Worm (Caenorhabditis elegans): Measurements from ENCODE around the gene W02A2.9.

The W02A2.9 gene

ce11 chrIV:13395255-13395654 lies 47.8 kb downstream of the W02A2.9 start (continued):
- no peak for TF ChIP-seq attf-3 (GFP tag; conservative IDR thresholded peaks at IDR 0.05)
- TF ChIP-seq cebp-2 (GFP tag; IDR thresholded peaks at IDR 0.05), result 0 out of 2 replicates have a peak, but pooled peaks have one; percentile 6
- TF ChIP-seq lin-26 (GFP tag; IDR thresholded peaks at IDR 0.05), result 0 out of 2 replicates have a peak, but pooled peaks have one; percentile 43
- TF ChIP-seq aptf-3 (GFP tag; IDR thresholded peaks at IDR 0.05), result no peak
- peak; percentile 58 for TF ChIP-seq egl-44 (GFP tag; IDR thresholded peaks at IDR 0.05)
- TF ChIP-seq lin-35 (GFP tag; optimal IDR thresholded peaks at IDR 0.05), result peak in 1 of 3 experiments; percentile 37
- peak; percentile 44; the same call in 1 of the 2 replicates for TF ChIP-seq lir-1 (GFP tag; conservative IDR thresholded peaks at IDR 0.05)
- TF ChIP-seq mes-4 (tag; optimal IDR thresholded peaks at IDR 0.05), result no peak
- peak; percentile 77; the same call in 1 of the 2 replicates for TF ChIP-seq C06A6.2 (GFP tag; conservative IDR thresholded peaks at IDR 0.05)
- peak; percentile 62; the same call in 1 of the 2 replicates for TF ChIP-seq dox-1 (GFP tag; IDR thresholded peaks at IDR 0.05)
- TF ChIP-seq F22D6.2 (tag; optimal IDR thresholded peaks at IDR 0.05), result peak; percentile 19
- TF ChIP-seq hmg-1.2 (GFP tag; IDR thresholded peaks at IDR 0.05), result peak; percentile 89
- peak; percentile 49; the same call in 1 of the 2 replicates for TF ChIP-seq pbrm-1 (GFP tag; IDR thresholded peaks at IDR 0.05)
- no peak for TF ChIP-seq dpl-1 (GFP tag; optimal IDR thresholded peaks at IDR 0.05)
- TF ChIP-seq ceh-27 (GFP tag; optimal IDR thresholded peaks at IDR 0.05), result peak; percentile 84
- peak; percentile 97 for TF ChIP-seq zfh-2 (GFP tag; conservative IDR thresholded peaks at IDR 0.05)
- TF ChIP-seq atf-7 (tag; optimal IDR thresholded peaks at IDR 0.05), result peak; percentile 82
- no peak for TF ChIP-seq sdz-38 (tag; optimal IDR thresholded peaks at IDR 0.05)
- no peak for TF ChIP-seq bed-2 (GFP tag; IDR thresholded peaks at IDR 0.05)
- TF ChIP-seq C17E4.6 (GFP tag; IDR thresholded peaks at IDR 0.05), result peak; percentile 65; the same call in 1 of the 2 replicates
- no peak for TF ChIP-seq Y67H2A.10 (GFP tag; conservative IDR thresholded peaks at IDR 0.05)
- TF ChIP-seq attf-5 (GFP tag; optimal IDR thresholded peaks at IDR 0.05), result peak; percentile 64
- peak; percentile 75 for TF ChIP-seq B0336.3 (GFP tag; IDR thresholded peaks at IDR 0.05)
- peak; percentile 33 for TF ChIP-seq madf-10 (tag; optimal IDR thresholded peaks at IDR 0.05)
- no peak for TF ChIP-seq ZK185.1 (tag; optimal IDR thresholded peaks at IDR 0.05; ENCODE audit: poor library complexity, severe bottlenecking)
- peak; percentile 82 for TF ChIP-seq K12H6.12 (tag; optimal IDR thresholded peaks at IDR 0.05)
- TF ChIP-seq ztf-25 (GFP tag; IDR thresholded peaks at IDR 0.05), result no peak; the same call in 1 of the 2 replicates
- no peak for TF ChIP-seq gei-17 (GFP tag; optimal IDR thresholded peaks at IDR 0.05)
- TF ChIP-seq attf-6 (GFP tag; IDR thresholded peaks at IDR 0.05), result no peak
- peak; percentile 57 for TF ChIP-seq nhr-80 (tag; optimal IDR thresholded peaks at IDR 0.05)
- TF ChIP-seq let-526 (GFP tag; IDR thresholded peaks at IDR 0.05), result no peak
- TF ChIP-seq ztf-6 (GFP tag; IDR thresholded peaks at IDR 0.05), result 0 out of 2 replicates have a peak, but pooled peaks have one; percentile 74
- no peak for TF ChIP-seq nhr-179 (tag; optimal IDR thresholded peaks at IDR 0.05)
- TF ChIP-seq ztf-3 (GFP tag; optimal IDR thresholded peaks at IDR 0.05), result peak; percentile 39
- no peak for TF ChIP-seq ceh-100 (GFP tag; IDR thresholded peaks at IDR 0.05)
- TF ChIP-seq lin-40 (tag; optimal IDR thresholded peaks at IDR 0.05), result peak; percentile 83
- no peak for TF ChIP-seq F10E7.11 (tag; optimal IDR thresholded peaks at IDR 0.05)
- TF ChIP-seq snpc-4 (GFP tag; optimal IDR thresholded peaks at IDR 0.05), result no peak
- TF ChIP-seq snpc-4 (tag; optimal IDR thresholded peaks at IDR 0.05), result peak in 3 of 4 experiments; percentile 30 to 51 (median 42)
- TF ChIP-seq hlh-12 (tag; optimal IDR thresholded peaks at IDR 0.05), result no peak
- peak; percentile 62 for TF ChIP-seq ztf-22 (GFP tag; optimal IDR thresholded peaks at IDR 0.05)
